Fruit fly (Drosophila melanogaster) ovary, adult (tissue): ENCODE data around the gene CG3916.

Source experiments
- CG17801 ChIP-seq: fragments of 200-800 bp; optimal IDR thresholded peaks from 2 replicates; lab custom pipeline; 2019; ENCODE audit warnings: missing biosample characterization, mild to moderate bottlenecking, missing genetic modification characterization, moderate library complexity; ENCODE audit not compliant: partially characterized antibody

Gene CG3916

dm6 chr3R:12244468-12245060, 15.4 kb downstream of the CG3916 start:
- TF ChIP-seq CG17801 (GFP tag; lab: Kevin White, UChicago) = no peak

dm6 chr3R:12248243-12248642, 19.0 kb downstream of the CG3916 start:
- TF ChIP-seq CG17801 (GFP tag; lab: Kevin White, UChicago) = no peak

- TF ChIP-seq CG17801 (GFP tag; lab: Kevin White, UChicago) = no peak
Observed at dm6 chr3R:12250204-12250603, 21.0 kb downstream of the CG3916 start.

dm6 chr3R:12251534-12251933, 22.3 kb downstream of the CG3916 start:
- no peak for TF ChIP-seq CG17801 (GFP tag; lab: Kevin White, UChicago)

dm6 chr3R:12252457-12253065, 23.3 kb downstream of the CG3916 start:
- TF ChIP-seq CG17801 (GFP tag; lab: Kevin White, UChicago) = no peak

dm6 chr3R:12253887-12254286, 24.7 kb downstream of the CG3916 start, which contains the start of gene CG3942:
Gene CG3942 (plus strand): TSS chr3R:12254187.
- TF ChIP-seq CG17801 (GFP tag; lab: Kevin White, UChicago) = no peak

dm6 chr3R:12258437-12258836, 29.2 kb downstream of the CG3916 start, which contains the start of the genes CG44037 and svp:
Gene CG44037 (plus strand): TSS chr3R:12258737.
Gene svp (plus strand): TSS chr3R:12258737.
- no peak for TF ChIP-seq CG17801 (GFP tag; lab: Kevin White, UChicago)

dm6 chr3R:12259013-12259412, 29.8 kb downstream of the CG3916 start:
- no peak for TF ChIP-seq CG17801 (GFP tag; lab: Kevin White, UChicago)

- no peak for TF ChIP-seq CG17801 (GFP tag; lab: Kevin White, UChicago)
Observed at dm6 chr3R:12259819-12260218, 30.6 kb downstream of the CG3916 start.

dm6 chr3R:12260669-12261068, 31.5 kb downstream of the CG3916 start, which contains the start of gene CG44038:
Gene CG44038 (plus strand): TSS chr3R:12260969.
- TF ChIP-seq CG17801 (GFP tag; lab: Kevin White, UChicago) = no peak

- TF ChIP-seq CG17801 (GFP tag; lab: Kevin White, UChicago) = no peak
Observed at dm6 chr3R:12269889-12270403, 40.7 kb downstream of the CG3916 start.

- TF ChIP-seq CG17801 (GFP tag; lab: Kevin White, UChicago) = no peak
Observed at dm6 chr3R:12270590-12270989, 41.4 kb downstream of the CG3916 start, which contains the start of gene CG17738. Gene CG17738 (plus strand): TSS chr3R:12270890.

- TF ChIP-seq CG17801 (GFP tag; lab: Kevin White, UChicago) = no peak
Observed at dm6 chr3R:12272826-12273225, 43.6 kb downstream of the CG3916 start, which contains the start of gene Sfp87B. Gene Sfp87B (plus strand): TSS chr3R:12273126.

- no peak for TF ChIP-seq CG17801 (GFP tag; lab: Kevin White, UChicago)
Observed at dm6 chr3R:12279019-12279418, 49.8 kb downstream of the CG3916 start.
